Fruit fly (Drosophila melanogaster) whole organism: ENCODE data around the gene CG15537.

Experiments
- Dll ChIP-seq: fragments of >200 bp; optimal IDR thresholded peaks from 2 replicates; lab custom pipeline; 2017
- pan ChIP-seq: fragments of >200 bp; optimal IDR thresholded peaks from 2 replicates; lab custom pipeline; 2017
- psq ChIP-seq: fragments of >200 bp; optimal IDR thresholded peaks from 2 replicates; lab custom pipeline; 2017
- usp ChIP-seq: fragments of >200 bp; optimal IDR thresholded peaks from 2 replicates; lab custom pipeline; 2017; ENCODE audit warnings: missing biosample characterization, missing genetic modification characterization, mixed read lengths

DNA sequence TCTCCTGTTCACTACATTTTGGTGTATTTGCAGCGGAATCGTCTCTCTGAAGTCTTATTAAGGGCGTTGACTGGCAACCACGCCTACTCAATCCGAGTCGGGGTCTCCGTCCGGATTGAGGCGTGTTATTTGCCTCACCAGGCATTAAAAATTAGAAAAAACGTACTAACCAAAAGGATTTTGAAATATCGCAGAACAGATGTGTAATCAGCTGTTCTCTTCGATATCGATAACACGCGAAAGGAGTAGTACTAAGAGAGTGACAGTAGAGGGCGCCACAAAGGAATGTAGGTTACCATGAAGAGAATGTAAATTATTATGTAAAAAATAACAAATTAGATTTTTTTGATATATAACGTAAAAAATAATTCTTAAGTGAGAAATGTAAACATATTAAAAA lies 18.4 kb downstream of the CG15537 start, which contains the start of gene CG15536:
- TF ChIP-seq usp (GFP tag; lab: Kevin White, UChicago) (no peak), Dll (lab: Kevin White, UChicago) (no peak), pan (lab: Kevin White, UChicago) (no peak), psq (lab: Kevin White, UChicago) (no peak)
